Worm (Caenorhabditis elegans) whole organism, midembryonic: ENCODE results near the gene lec-10.

ENCODE experiments used
- flt-1 ChIP-seq: fragments of 200-800 bp; sonication (Bioruptor generic); IDR thresholded peaks from 2 replicates; pipeline ENCODE4 v1.3.6; 2022; ENCODE audit warnings: missing genetic modification characterization, missing compliant biosample characterization
- klf-2 ChIP-seq: fragments of 200-800 bp; sonication (Bioruptor generic); conservative IDR thresholded peaks from 2 replicates; pipeline ENCODE4 v1.3.6; 2022; ENCODE audit warnings: missing genetic modification reagents, missing genetic modification characterization, missing compliant biosample characterization
- med-1 ChIP-seq: sonication (generic microtip); optimal IDR thresholded peaks from 2 replicates; lab custom pipeline; 2017; ENCODE audit warnings: missing genetic modification characterization, mild to moderate bottlenecking, missing compliant biosample characterization, antibody characterized with exemption, missing genetic modification reagents; ENCODE audit not compliant: insufficient read depth
- ref-1 ChIP-seq: fragments of 200-800 bp; sonication (Bioruptor generic); conservative IDR thresholded peaks from 2 replicates; pipeline ENCODE4 v1.3.6; 2022; ENCODE audit warnings: missing genetic modification reagents, missing genetic modification characterization, missing compliant biosample characterization
- tab-1 ChIP-seq: fragments of 200-800 bp; sonication (Bioruptor generic); IDR thresholded peaks from 2 replicates; pipeline ENCODE4 v1.3.6; 2022; ENCODE audit warnings: missing genetic modification characterization, missing compliant biosample characterization
- ztf-29 ChIP-seq: fragments of 200-800 bp; sonication (Bioruptor generic); IDR thresholded peaks from 2 replicates; pipeline ENCODE4 v1.3.6; 2022; ENCODE audit warnings: missing genetic modification reagents, missing genetic modification characterization, missing compliant biosample characterization

DNA sequence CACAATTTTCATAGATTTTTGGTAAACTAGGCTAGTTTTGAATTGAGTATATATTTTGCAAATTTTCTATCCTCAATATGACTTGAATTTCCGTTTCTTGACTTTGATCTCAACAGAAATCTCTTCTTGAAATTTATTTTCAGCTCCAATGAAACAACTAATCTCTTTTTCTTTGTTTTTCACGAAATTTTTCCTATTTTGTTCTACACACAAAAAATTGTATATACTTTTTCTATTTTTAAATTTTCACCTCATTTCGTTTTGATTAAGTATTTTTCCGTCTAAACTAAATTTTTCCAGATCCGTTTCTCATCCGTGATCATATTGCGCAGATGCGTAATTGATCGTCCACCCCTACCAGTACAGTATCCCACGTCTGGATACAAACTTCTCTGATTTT, 24.2 kb downstream of the lec-10 start, which contains the start of gene unc-83:
- no peak for TF ChIP-seq klf-2 (GFP tag; lab: Robert Waterston, UW)
- no peak for TF ChIP-seq ref-1
- TF ChIP-seq flt-1 (GFP tag; lab: Robert Waterston, UW) = no peak
- TF ChIP-seq med-1 (GFP tag; lab: Kevin White, UChicago) = no peak
- no peak for TF ChIP-seq tab-1
- TF ChIP-seq ztf-29 (GFP tag; lab: Robert Waterston, UW) = no peak
